Fruit fly (Drosophila melanogaster) whole organism, adult: Measurements from ENCODE around the gene Cdk1.

Source experiments
- CG11617 ChIP-seq: fragments of 200-800 bp; sonication (Bioruptor generic); optimal IDR thresholded peaks from 2 replicates; lab custom pipeline; 2017; ENCODE audit warnings: mild to moderate bottlenecking, missing biosample characterization, missing genetic modification reagents, missing genetic modification characterization
- CG1620 ChIP-seq: fragments of 200-800 bp; sonication (Bioruptor generic); optimal IDR thresholded peaks from 2 replicates; lab custom pipeline; 2016; ENCODE audit warnings: missing biosample characterization, missing genetic modification characterization
- Clk ChIP-seq: fragments of 200-800 bp; sonication (Bioruptor generic); optimal IDR thresholded peaks from 2 replicates; lab custom pipeline; 2017; ENCODE audit warnings: missing biosample characterization, missing genetic modification characterization
- bab1 ChIP-seq: fragments of 200-800 bp; sonication (Bioruptor generic); optimal IDR thresholded peaks from 3 replicates; lab custom pipeline; 2019; ENCODE audit warnings: missing biosample characterization, mild to moderate bottlenecking, missing genetic modification characterization, moderate library complexity
- kay ChIP-seq: fragments of 200-800 bp; sonication (Bioruptor generic); peaks from one replicate; lab custom pipeline; 2016; ENCODE audit warnings: missing biosample characterization, missing genetic modification characterization, borderline replicate concordance
- ovo ChIP-seq: fragments of 200-800 bp; sonication (Bioruptor generic); optimal IDR thresholded peaks from 2 replicates; lab custom pipeline; 2016; ENCODE audit warnings: missing biosample characterization, missing genetic modification characterization

DNA sequence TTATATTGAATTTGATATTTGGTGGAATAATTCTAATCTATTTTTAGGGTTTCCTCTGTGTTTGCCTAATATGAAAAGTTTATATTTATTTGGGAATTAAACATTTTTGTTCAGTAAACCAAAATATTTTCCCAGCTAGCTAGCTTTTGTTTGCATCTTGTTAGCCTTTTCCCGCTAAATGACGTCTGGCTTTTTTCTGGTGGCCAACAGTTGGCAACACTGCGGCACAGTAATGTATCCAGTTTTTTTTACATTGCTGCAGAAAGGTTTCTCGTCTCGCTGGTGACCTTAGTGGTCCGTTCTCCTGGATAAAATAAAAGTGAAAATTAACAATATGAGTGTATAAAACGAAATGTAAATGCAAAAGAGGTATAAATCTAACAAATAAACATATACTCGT is 21.8 kb downstream of the Cdk1 start, which contains the start of gene lft:
- TF ChIP-seq kay (no peak), ovo (GFP tag; lab: Kevin White, UChicago) (no peak), bab1 (no peak), CG11617 (no peak), CG1620 (GFP tag; lab: Kevin White, UChicago) (no peak), Clk (GFP tag; lab: Kevin White, UChicago) (no peak)
